Worm (Caenorhabditis elegans) whole organism, L1 larva: ENCODE data around the gene dve-1.

Source experiments
- ama-1 ChIP-seq: fragments of 150-350 bp; optimal IDR thresholded peaks from 2 replicates; lab custom pipeline; 2014
- elt-2 ChIP-seq: sonication (generic microtip); optimal IDR thresholded peaks from 2 replicates; lab custom pipeline; 2016; ENCODE audit warnings: missing genetic modification characterization, mild to moderate bottlenecking, inconsistent platforms, missing compliant biosample characterization, missing genetic modification reagents
- ets-5 ChIP-seq: fragments of 200-800 bp; sonication (Bioruptor generic); IDR thresholded peaks from 2 replicates; pipeline ENCODE4 v1.3.6; 2022; ENCODE audit warnings: missing genetic modification characterization, missing compliant biosample characterization
- jun-1 ChIP-seq: fragments of 150-350 bp; optimal IDR thresholded peaks from 2 replicates; lab custom pipeline; 2014; ENCODE audit warnings: missing biosample characterization, missing genetic modification reagents, missing genetic modification characterization
- lin-15B ChIP-seq: fragments of 150-350 bp; sonication (generic microtip); optimal IDR thresholded peaks from 3 replicates; lab custom pipeline; 2014; ENCODE audit warnings: missing biosample characterization, missing genetic modification characterization
- nhr-76 ChIP-seq: sonication (generic microtip); optimal IDR thresholded peaks from 2 replicates; lab custom pipeline; 2017; ENCODE audit warnings: missing biosample characterization, missing genetic modification characterization
- unc-86 ChIP-seq: sonication (generic microtip); optimal IDR thresholded peaks from 2 replicates; lab custom pipeline; 2016; ENCODE audit warnings: missing genetic modification characterization, missing compliant biosample characterization

- TF ChIP-seq lin-15B (tag; lab: Kevin White, UChicago) (no peak), ets-5 (GFP tag; lab: Robert Waterston, UW) (no peak), elt-2 (no peak), ama-1 (lab: Kevin White, UChicago) (no peak), jun-1 (tag; lab: Kevin White, UChicago) (no peak), nhr-76 (tag; lab: Kevin White, UChicago) (no peak), unc-86 (no peak)
Observed at ce11 chrX:449820-450219, 16.2 kb upstream of the dve-1 start, which contains the start of gene F52D1.2.
